Fruit fly (Drosophila melanogaster): ENCODE measurements around the gene Srp72.

dm6 chr3R:20563830-20564421 is 24.6 kb upstream of the Srp72 start, which contains the start of gene CG10877:
- TF ChIP-seq CG8478 (optimal IDR thresholded peaks at IDR 0.05) (no peak), CTCF (optimal IDR thresholded peaks at IDR 0.05) (no peak)
